Worm (Caenorhabditis elegans) whole organism, early embryonic: Measurements from ENCODE around the gene spp-29.

Experiments used
- B0310.2 ChIP-seq: sonication (generic microtip); optimal IDR thresholded peaks from 2 replicates; lab custom pipeline; 2016; ENCODE audit warnings: mild to moderate bottlenecking, missing genetic modification characterization, missing compliant biosample characterization
- ama-1 ChIP-seq: fragments of 150-350 bp; optimal IDR thresholded peaks from 2 replicates; lab custom pipeline; 2014
- ceh-13 ChIP-seq: fragments of 200-800 bp; sonication (Bioruptor generic); optimal IDR thresholded peaks from 2 replicates; lab custom pipeline; 2018; ENCODE audit warnings: mild to moderate bottlenecking, missing genetic modification characterization, missing compliant biosample characterization
- flt-1 ChIP-seq: fragments of 200-800 bp; sonication (Bioruptor generic); IDR thresholded peaks from 2 replicates; pipeline ENCODE4 v1.3.6; 2022; ENCODE audit warnings: missing genetic modification characterization, missing compliant biosample characterization
- hmbx-1 ChIP-seq: sonication (generic microtip); optimal IDR thresholded peaks from 2 replicates; lab custom pipeline; 2016; ENCODE audit warnings: mild to moderate bottlenecking, missing genetic modification characterization, missing compliant biosample characterization

DNA sequence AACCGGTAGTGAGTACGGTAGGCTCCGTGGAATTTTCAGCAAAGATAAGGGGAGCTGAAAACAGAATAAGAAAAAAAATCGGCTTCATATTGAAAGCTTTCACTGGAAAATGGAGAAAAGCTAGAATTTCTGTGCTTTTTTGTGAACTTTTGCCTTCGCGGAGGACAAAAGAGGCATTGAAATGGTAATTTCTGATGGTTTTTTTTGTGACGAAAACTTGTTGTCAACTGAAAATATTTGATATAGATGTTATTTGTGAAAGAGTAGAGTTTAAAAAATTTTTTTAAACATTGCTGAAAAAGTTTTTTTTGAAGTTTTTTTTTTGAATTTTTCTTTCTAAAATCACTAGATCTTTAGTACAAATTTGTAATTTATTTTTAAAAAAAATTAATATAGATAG lies 9.8 kb downstream of the spp-29 start, which contains the start of gene F59A1.18:
- TF ChIP-seq ceh-13 (GFP tag; lab: Kevin White, UChicago) (no peak), ama-1 (lab: Kevin White, UChicago) (no peak), flt-1 (GFP tag; lab: Robert Waterston, UW) (no peak), B0310.2 (tag; lab: Kevin White, UChicago) (no peak), hmbx-1 (tag; lab: Kevin White, UChicago) (no peak)
